Worm (Caenorhabditis elegans) whole organism, L1 larva: ENCODE measurements around the gene isy-1.
A peak's percentile ranks its signal among the peaks of the same experiment; 100 is the strongest.

Experiments used
- C04F5.9 ChIP-seq: sonication (generic microtip); optimal IDR thresholded peaks from 2 replicates; lab custom pipeline; 2016; ENCODE audit warnings: missing genetic modification characterization, missing compliant biosample characterization
- C34B4.2 ChIP-seq: sonication (generic microtip); optimal IDR thresholded peaks from 2 replicates; lab custom pipeline; 2017; ENCODE audit warnings: mild to moderate bottlenecking, missing genetic modification characterization, missing compliant biosample characterization
- aha-1 ChIP-seq: fragments of 150-350 bp; optimal IDR thresholded peaks from 2 replicates; lab custom pipeline; 2014; ENCODE audit warnings: missing biosample characterization, missing genetic modification characterization
- aly-2 ChIP-seq: fragments of 150-350 bp; optimal IDR thresholded peaks from 2 replicates; lab custom pipeline; 2014; ENCODE audit warnings: missing biosample characterization, missing genetic modification characterization
- ama-1 ChIP-seq: fragments of 150-350 bp; optimal IDR thresholded peaks from 2 replicates; lab custom pipeline; 2014
- blmp-1 ChIP-seq: fragments of 150-350 bp; optimal IDR thresholded peaks from 2 replicates; lab custom pipeline; 2014; ENCODE audit warnings: missing biosample characterization, missing genetic modification characterization
- ceh-63 ChIP-seq: fragments of 200-800 bp; sonication (Bioruptor generic); optimal IDR thresholded peaks from 2 replicates; lab custom pipeline; 2018; ENCODE audit warnings: mild to moderate bottlenecking, missing genetic modification characterization, missing compliant biosample characterization
- ceh-88 ChIP-seq: fragments of 200-800 bp; sonication (Bioruptor generic); IDR thresholded peaks from 2 replicates; pipeline ENCODE4 v1.3.6; 2022; ENCODE audit warnings: missing genetic modification characterization, missing compliant biosample characterization
- ceh-90 ChIP-seq: sonication (generic microtip); optimal IDR thresholded peaks from 2 replicates; lab custom pipeline; 2016; ENCODE audit warnings: missing genetic modification characterization, missing compliant biosample characterization
- ces-1 ChIP-seq: fragments of 150-350 bp; optimal IDR thresholded peaks from 2 replicates; lab custom pipeline; 2014; ENCODE audit warnings: missing biosample characterization, missing genetic modification reagents, missing genetic modification characterization
- dpl-1 ChIP-seq, 3 experiments: fragments of 150-350 bp in 2 of 3; sonication (generic microtip) in 1 of 3; optimal IDR thresholded peaks; 2 replicates each; lab custom pipeline; 2014 to 2017; ENCODE audit warnings: missing biosample characterization in 3 of 3, missing genetic modification characterization in 3 of 3, missing genetic modification reagents in 3 of 3
- dsc-1 ChIP-seq: sonication (generic microtip); optimal IDR thresholded peaks from 2 replicates; lab custom pipeline; 2016; ENCODE audit warnings: mild to moderate bottlenecking, missing genetic modification characterization, missing compliant biosample characterization
- efl-1 ChIP-seq, 4 experiments: fragments of 150-350 bp; optimal IDR thresholded peaks in 3 of 4; peaks in 1 of 4; 1 replicate in 1 of 4; 2 replicates in 3 of 4; lab custom pipeline; 2014; ENCODE audit warnings: missing biosample characterization in 2 of 4, missing genetic modification characterization in 2 of 4, missing genetic modification reagents in 2 of 4
- egl-13 ChIP-seq: sonication (generic microtip); optimal IDR thresholded peaks from 2 replicates; lab custom pipeline; 2016; ENCODE audit warnings: missing genotype, missing genetic modification reagents, missing genetic modification characterization, missing compliant biosample characterization
- egl-27 ChIP-seq, 2 experiments: fragments of 150-350 bp in 1 of 2; sonication (generic microtip); optimal IDR thresholded peaks; 3 replicates each; lab custom pipeline; 2017 to 2018; ENCODE audit warnings: missing biosample characterization in 2 of 2, missing genetic modification characterization in 2 of 2, missing genetic modification reagents in 2 of 2
- elt-2 ChIP-seq: sonication (generic microtip); optimal IDR thresholded peaks from 2 replicates; lab custom pipeline; 2016; ENCODE audit warnings: missing genetic modification characterization, mild to moderate bottlenecking, inconsistent platforms, missing compliant biosample characterization, missing genetic modification reagents
- fkh-8 ChIP-seq: sonication (generic microtip); optimal IDR thresholded peaks from 2 replicates; lab custom pipeline; 2016; ENCODE audit warnings: mild to moderate bottlenecking, missing genetic modification characterization, missing compliant biosample characterization
- hpl-2 ChIP-seq: fragments of 150-350 bp; optimal IDR thresholded peaks from 2 replicates; lab custom pipeline; 2014; ENCODE audit warnings: missing biosample characterization, missing genetic modification reagents, missing genetic modification characterization
- irx-1 ChIP-seq: sonication (generic microtip); optimal IDR thresholded peaks from 2 replicates; lab custom pipeline; 2016; ENCODE audit warnings: missing genetic modification characterization, missing compliant biosample characterization
- isw-1 ChIP-seq: fragments of 200-800 bp; sonication (Bioruptor generic); IDR thresholded peaks from 2 replicates; pipeline ENCODE4 v1.3.6; 2022; ENCODE audit warnings: missing genetic modification characterization, missing compliant biosample characterization
- jun-1 ChIP-seq: fragments of 150-350 bp; optimal IDR thresholded peaks from 2 replicates; lab custom pipeline; 2014; ENCODE audit warnings: missing biosample characterization, missing genetic modification reagents, missing genetic modification characterization
- lin-14 ChIP-seq: fragments of 200-800 bp; sonication (Bioruptor generic); optimal IDR thresholded peaks from 2 replicates; lab custom pipeline; 2018; ENCODE audit warnings: mild to moderate bottlenecking, missing genetic modification characterization, moderate library complexity, missing compliant biosample characterization
- lin-35 ChIP-seq, 2 experiments: fragments of 150-350 bp; optimal IDR thresholded peaks; 2 replicates each; lab custom pipeline; 2014; ENCODE audit warnings: missing biosample characterization in 2 of 2, missing genetic modification characterization in 2 of 2, missing genetic modification reagents in 2 of 2
- lin-39 ChIP-seq: fragments of 150-350 bp; optimal IDR thresholded peaks from 2 replicates; lab custom pipeline; 2014; ENCODE audit warnings: missing biosample characterization, missing genetic modification reagents, missing genetic modification characterization
- lir-3 ChIP-seq: sonication (generic microtip); optimal IDR thresholded peaks from 2 replicates; lab custom pipeline; 2016; ENCODE audit warnings: mild to moderate bottlenecking, missing genetic modification characterization, moderate library complexity, missing compliant biosample characterization; ENCODE audit not compliant: poor library complexity
- lsy-2 ChIP-seq, 2 experiments: fragments of 150-350 bp; optimal IDR thresholded peaks; 2 replicates each; lab custom pipeline; 2014; ENCODE audit warnings: missing biosample characterization in 2 of 2, missing genetic modification characterization in 2 of 2
- mab-9 ChIP-seq: fragments of 200-800 bp; sonication (Bioruptor generic); IDR thresholded peaks from 2 replicates; pipeline ENCODE4 v1.3.6; 2022; ENCODE audit warnings: missing genetic modification reagents, missing genetic modification characterization, missing compliant biosample characterization
- mdl-1 ChIP-seq, 2 experiments: fragments of 150-350 bp; optimal IDR thresholded peaks; 2 replicates each; lab custom pipeline; 2014 to 2017; ENCODE audit warnings: missing biosample characterization in 2 of 2, missing genetic modification characterization in 2 of 2, inconsistent platforms in 1 of 2
- mef-2 ChIP-seq: fragments of 150-350 bp; optimal IDR thresholded peaks from 2 replicates; lab custom pipeline; 2014; ENCODE audit warnings: missing biosample characterization, missing genetic modification characterization
- nhr-12 ChIP-seq: sonication (generic microtip); optimal IDR thresholded peaks from 2 replicates; lab custom pipeline; 2017; ENCODE audit warnings: missing biosample characterization, missing genetic modification characterization
- nhr-237 ChIP-seq: fragments of 150-350 bp; optimal IDR thresholded peaks from 2 replicates; lab custom pipeline; 2014; ENCODE audit warnings: missing biosample characterization, missing genetic modification characterization
- nhr-77 ChIP-seq: fragments of 150-350 bp; optimal IDR thresholded peaks from 2 replicates; lab custom pipeline; 2014; ENCODE audit warnings: missing biosample characterization, missing genetic modification characterization
- nhr-84 ChIP-seq: sonication (generic microtip); optimal IDR thresholded peaks from 2 replicates; lab custom pipeline; 2017; ENCODE audit warnings: missing biosample characterization, missing genetic modification characterization
- nhr-85 ChIP-seq: sonication (generic microtip); peaks from one replicate; lab custom pipeline; 2016; ENCODE audit warnings: missing genetic modification characterization, inconsistent platforms, missing compliant biosample characterization
- pag-3 ChIP-seq: sonication (generic microtip); optimal IDR thresholded peaks from 2 replicates; lab custom pipeline; 2017; ENCODE audit warnings: missing genetic modification characterization, mild to moderate bottlenecking, missing compliant biosample characterization, antibody characterized with exemption, borderline replicate concordance; ENCODE audit not compliant: insufficient read depth
- pax-3 ChIP-seq: fragments of 200-800 bp; sonication (Bioruptor generic); optimal IDR thresholded peaks from 2 replicates; lab custom pipeline; 2018; ENCODE audit warnings: mild to moderate bottlenecking, missing genetic modification characterization, moderate library complexity, missing compliant biosample characterization
- skn-1 ChIP-seq: fragments of 150-350 bp; optimal IDR thresholded peaks from 2 replicates; lab custom pipeline; 2014; ENCODE audit warnings: missing biosample characterization, missing genetic modification characterization
- snu-23 ChIP-seq: sonication (generic microtip); optimal IDR thresholded peaks from 2 replicates; lab custom pipeline; 2016; ENCODE audit warnings: missing genetic modification characterization, missing compliant biosample characterization
- sptf-1 ChIP-seq: fragments of 150-350 bp; optimal IDR thresholded peaks from 2 replicates; lab custom pipeline; 2014; ENCODE audit warnings: missing biosample characterization, missing genetic modification characterization
- sup-37 ChIP-seq: fragments of 200-800 bp; sonication (Bioruptor generic); optimal IDR thresholded peaks from 2 replicates; lab custom pipeline; 2018; ENCODE audit warnings: mild to moderate bottlenecking, missing genetic modification characterization, missing compliant biosample characterization
- tbx-2 ChIP-seq: sonication (generic microtip); optimal IDR thresholded peaks from 2 replicates; lab custom pipeline; 2016; ENCODE audit warnings: missing genetic modification characterization, missing compliant biosample characterization
- unc-130 ChIP-seq: fragments of 150-350 bp; optimal IDR thresholded peaks from 2 replicates; lab custom pipeline; 2017; ENCODE audit warnings: missing biosample characterization, missing genetic modification characterization, inconsistent platforms
- unc-30 ChIP-seq: sonication (generic microtip); optimal IDR thresholded peaks from 2 replicates; lab custom pipeline; 2017; ENCODE audit warnings: missing biosample characterization, missing genetic modification characterization
- unc-98 ChIP-seq: fragments of 200-800 bp; sonication (Bioruptor generic); IDR thresholded peaks from 2 replicates; pipeline ENCODE4 v1.3.6; 2022; ENCODE audit warnings: missing genetic modification characterization, missing compliant biosample characterization
- vab-15 ChIP-seq: sonication (generic microtip); optimal IDR thresholded peaks from 2 replicates; lab custom pipeline; 2017; ENCODE audit warnings: missing genotype, mild to moderate bottlenecking, missing genetic modification characterization, missing compliant biosample characterization
- xbp-1 ChIP-seq: sonication (generic microtip); optimal IDR thresholded peaks from 2 replicates; lab custom pipeline; 2016; ENCODE audit warnings: missing genetic modification characterization, missing compliant biosample characterization
- zag-1 ChIP-seq: fragments of 150-350 bp; optimal IDR thresholded peaks from 2 replicates; lab custom pipeline; 2014; ENCODE audit warnings: missing biosample characterization, missing genetic modification characterization
- ztf-11 ChIP-seq, 2 experiments: sonication (generic microtip); optimal IDR thresholded peaks; 2 replicates each; lab custom pipeline; 2016 to 2017; ENCODE audit warnings: missing genetic modification characterization in 2 of 2, missing biosample characterization in 1 of 2, missing compliant biosample characterization in 1 of 2

The isy-1 gene

DNA sequence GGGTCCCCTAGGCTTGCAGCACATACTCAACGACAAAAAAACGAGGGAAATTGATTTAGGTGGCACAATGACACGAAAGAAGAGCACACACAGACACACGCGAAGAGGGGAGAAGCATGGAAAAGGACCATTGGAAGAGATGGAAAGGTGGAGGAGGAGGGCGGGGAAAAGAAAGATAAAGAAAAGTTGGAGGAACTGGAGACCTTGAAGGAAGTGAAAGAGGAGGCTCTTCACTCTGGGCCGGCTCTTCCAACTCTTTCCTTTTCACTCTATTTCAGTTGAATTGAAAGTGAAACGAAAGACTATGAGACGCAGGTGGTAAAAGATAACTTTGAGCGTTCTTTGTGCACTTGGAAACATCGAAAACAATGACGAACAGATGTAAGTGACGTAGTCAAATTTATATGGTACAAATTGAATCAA, 39.0 kb downstream of the isy-1 start (continued):
- TF ChIP-seq ceh-90 (tag; lab: Kevin White, UChicago) (no peak), pag-3 (tag; lab: Kevin White, UChicago) (peak; percentile 5), tbx-2 (tag; lab: Kevin White, UChicago) (peak; percentile 81), ceh-88 (GFP tag; lab: Robert Waterston, UW) (no peak), lsy-2 (tag; optimal IDR thresholded peaks at IDR 0.05; lab: Kevin White, UChicago) (peak; percentile 46 to 61), efl-1 (optimal IDR thresholded peaks at IDR 0.05; lab: Kevin White, UChicago) (peak; percentile 26 to 49), efl-1 (GFP tag; optimal IDR thresholded peaks at IDR 0.05 in 1 of 2; lab: Kevin White, UChicago) (peak; percentile 22 to 94), mdl-1 (tag; optimal IDR thresholded peaks at IDR 0.05; lab: Kevin White, UChicago) (peak in 1 of 2 experiments; percentile 53), xbp-1 (tag; lab: Kevin White, UChicago) (peak; percentile 77), vab-15 (tag; lab: Kevin White, UChicago) (no peak), nhr-85 (tag; lab: Kevin White, UChicago) (peak; percentile 70), hpl-2 (GFP tag; lab: Kevin White, UChicago) (no peak), nhr-84 (no peak), mab-9 (GFP tag; lab: Robert Waterston, UW) (0 out of 2 replicates have a peak, but pooled peaks have one; percentile 37), snu-23 (GFP tag; lab: Kevin White, UChicago) (peak; percentile 85), ama-1 (lab: Kevin White, UChicago) (no peak), pax-3 (tag; lab: Kevin White, UChicago) (no peak), ces-1 (GFP tag; lab: Kevin White, UChicago) (peak; percentile 64), egl-27 (tag; optimal IDR thresholded peaks at IDR 0.05; lab: Kevin White, UChicago) (peak in 1 of 2 experiments; percentile 44), dsc-1 (tag; lab: Kevin White, UChicago) (peak; percentile 95), unc-30 (no peak), C04F5.9 (tag; lab: Kevin White, UChicago) (no peak), unc-130 (tag; lab: Kevin White, UChicago) (no peak), C34B4.2 (tag; lab: Kevin White, UChicago) (no peak), aha-1 (no peak), blmp-1 (tag; lab: Kevin White, UChicago) (peak; percentile 73), lir-3 (tag; lab: Kevin White, UChicago) (peak; percentile 59), lin-35 (GFP tag; optimal IDR thresholded peaks at IDR 0.05; lab: Kevin White, UChicago) (peak; percentile 62 to 64), lin-39 (tag; lab: Kevin White, UChicago) (no peak), irx-1 (tag; lab: Kevin White, UChicago) (peak; percentile 72), sptf-1 (tag; lab: Kevin White, UChicago) (no peak), nhr-77 (tag; lab: Kevin White, UChicago) (peak; percentile 48)
- TF ChIP-seq, all 84 proteins: peak for 42

DNA sequence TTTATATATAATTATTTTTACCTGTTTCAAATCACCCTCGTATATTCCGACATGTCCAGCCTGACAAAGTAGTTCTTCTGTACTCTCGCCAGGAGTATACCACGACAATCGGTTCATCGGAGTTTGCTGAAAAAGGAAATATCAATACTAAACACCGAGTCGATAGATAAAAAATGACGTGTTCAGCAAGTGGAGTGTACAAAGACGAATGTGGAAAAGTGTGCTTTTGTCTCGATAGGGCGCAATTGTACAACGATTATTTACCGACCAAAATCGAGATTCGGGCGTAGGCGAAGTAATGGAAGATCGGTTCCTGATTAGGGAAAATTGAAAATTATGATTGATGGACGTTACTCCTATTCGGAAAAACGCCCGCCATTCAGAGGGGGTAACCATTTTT, 40.0 kb downstream of the isy-1 start, which contains the start of gene vps-36:
Gene vps-36, minus strand, starts transcription at position 126 of the 400 bp plus-strand sequence.
- no peak for TF ChIP-seq efl-1 (optimal IDR thresholded peaks at IDR 0.05; lab: Kevin White, UChicago)
- TF ChIP-seq efl-1 (GFP tag; optimal IDR thresholded peaks at IDR 0.05 in 1 of 2; lab: Kevin White, UChicago) = no peak
- no peak for TF ChIP-seq hpl-2 (GFP tag; lab: Kevin White, UChicago)
- TF ChIP-seq skn-1 (tag; lab: Kevin White, UChicago) = no peak
- no peak for TF ChIP-seq jun-1 (tag; lab: Kevin White, UChicago)
- no peak for TF ChIP-seq pag-3 (tag; lab: Kevin White, UChicago)
- TF ChIP-seq lin-35 (GFP tag; optimal IDR thresholded peaks at IDR 0.05; lab: Kevin White, UChicago) = peak in 1 of 2 experiments; percentile 21
- TF ChIP-seq unc-98 (GFP tag; lab: Robert Waterston, UW) = no peak
- no peak for TF ChIP-seq isw-1 (GFP tag; lab: Robert Waterston, UW)
- peak; percentile 69 for TF ChIP-seq nhr-85 (tag; lab: Kevin White, UChicago)
- no peak for TF ChIP-seq aha-1
- no peak for TF ChIP-seq nhr-12 (tag; lab: Kevin White, UChicago)
- TF ChIP-seq ces-1 (GFP tag; lab: Kevin White, UChicago) = no peak
- TF ChIP-seq dpl-1 (GFP tag; optimal IDR thresholded peaks at IDR 0.05; lab: Kevin White, UChicago) = no peak
- no peak for TF ChIP-seq fkh-8 (tag; lab: Kevin White, UChicago)
- no peak for TF ChIP-seq zag-1
- TF ChIP-seq aly-2 (tag; lab: Kevin White, UChicago) = no peak
- no peak for TF ChIP-seq irx-1 (tag; lab: Kevin White, UChicago)
- TF ChIP-seq ceh-63 (GFP tag; lab: Kevin White, UChicago) = no peak
- peak; percentile 8 for TF ChIP-seq lin-14 (GFP tag; lab: Kevin White, UChicago)
- no peak for TF ChIP-seq C34B4.2 (tag; lab: Kevin White, UChicago)
- no peak for TF ChIP-seq mef-2
- no peak for TF ChIP-seq pax-3 (tag; lab: Kevin White, UChicago)
- no peak for TF ChIP-seq snu-23 (GFP tag; lab: Kevin White, UChicago)
- TF ChIP-seq xbp-1 (tag; lab: Kevin White, UChicago) = no peak
- no peak for TF ChIP-seq sup-37 (GFP tag; lab: Kevin White, UChicago)
- peak; percentile 27 for TF ChIP-seq elt-2 (tag; lab: Kevin White, UChicago)
- TF ChIP-seq blmp-1 (tag; lab: Kevin White, UChicago) = peak; percentile 40
- no peak for TF ChIP-seq ceh-88 (GFP tag; lab: Robert Waterston, UW)
- TF ChIP-seq egl-13 = no peak
- no peak for TF ChIP-seq nhr-237 (tag; lab: Kevin White, UChicago)
- TF ChIP-seq nhr-77 (tag; lab: Kevin White, UChicago) = no peak
- TF ChIP-seq ztf-11 (tag; optimal IDR thresholded peaks at IDR 0.05; lab: Kevin White, UChicago) = no peak
